Worm (Caenorhabditis elegans): ENCODE measurements around the gene Y62E10A.3.
A peak's percentile ranks its signal among the peaks of the same experiment; 100 is the strongest.

The Y62E10A.3 gene

DNA sequence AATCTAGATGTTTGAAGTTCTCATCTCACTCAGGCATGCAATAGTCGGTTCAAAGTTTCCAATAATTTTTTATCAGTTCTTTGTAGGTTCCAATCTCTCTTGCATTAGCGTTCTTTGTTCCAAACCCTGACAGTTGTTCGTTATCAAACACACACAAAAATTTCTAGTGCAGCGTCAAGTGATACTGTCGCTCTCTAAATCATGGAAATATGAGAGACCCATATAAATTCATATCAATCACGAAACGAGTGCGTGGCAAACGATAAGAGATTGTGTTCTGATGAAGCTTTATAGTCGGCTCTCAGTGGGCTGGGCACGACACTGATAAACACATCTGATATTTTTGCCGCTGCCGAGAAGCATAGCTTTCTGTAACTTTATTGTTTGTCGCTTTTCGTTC is 45.9 kb downstream of the Y62E10A.3 start (continued):
- no peak for TF ChIP-seq somi-1 (GFP tag; optimal IDR thresholded peaks at IDR 0.05)
- TF ChIP-seq B0336.3 (GFP tag; IDR thresholded peaks at IDR 0.05): peak; percentile 51; the same call in 1 of the 2 replicates
- no peak for TF ChIP-seq xnd-1 (tag; optimal IDR thresholded peaks at IDR 0.05)
- no peak for TF ChIP-seq madf-8 (GFP tag; conservative IDR thresholded peaks at IDR 0.05)
- no peak for TF ChIP-seq madf-3 (GFP tag; IDR thresholded peaks at IDR 0.05)
- no peak for TF ChIP-seq hmg-20 (GFP tag; IDR thresholded peaks at IDR 0.05)
- TF ChIP-seq ceh-100 (GFP tag; IDR thresholded peaks at IDR 0.05): no peak
- TF ChIP-seq B0261.1 (tag; optimal IDR thresholded peaks at IDR 0.05): no peak
- TF ChIP-seq pbrm-1 (GFP tag; IDR thresholded peaks at IDR 0.05): no peak
- peak; percentile 46 for TF ChIP-seq chd-7 (tag; optimal IDR thresholded peaks at IDR 0.05)
- no peak for TF ChIP-seq tlf-1 (GFP tag; optimal IDR thresholded peaks at IDR 0.05)
- TF ChIP-seq F55B11.4 (tag; optimal IDR thresholded peaks at IDR 0.05; ENCODE audit: borderline replicate concordance, insufficient read depth): no peak
- no peak for TF ChIP-seq lin-54 (GFP tag; optimal IDR thresholded peaks at IDR 0.05)
- TF ChIP-seq nhr-179 (tag; optimal IDR thresholded peaks at IDR 0.05): no peak
- TF ChIP-seq F33H1.4 (GFP tag; IDR thresholded peaks at IDR 0.05): no peak
- TF ChIP-seq nhr-80 (tag; optimal IDR thresholded peaks at IDR 0.05): peak; percentile 95
- no peak for TF ChIP-seq nfya-2 (GFP tag; IDR thresholded peaks at IDR 0.05)
- TF ChIP-seq nhr-90 (tag; optimal IDR thresholded peaks at IDR 0.05): peak; percentile 16
- no peak for TF ChIP-seq madf-6 (GFP tag; IDR thresholded peaks at IDR 0.05)
- no peak for TF ChIP-seq ceh-91 (GFP tag; IDR thresholded peaks at IDR 0.05)
- no peak for TF ChIP-seq Y95B8A.8 (GFP tag; IDR thresholded peaks at IDR 0.05)
- no peak for TF ChIP-seq ztf-18 (tag; optimal IDR thresholded peaks at IDR 0.05)
- no peak for TF ChIP-seq mel-28 (tag; optimal IDR thresholded peaks at IDR 0.05; ENCODE audit: borderline replicate concordance)
- TF ChIP-seq attf-5 (GFP tag; optimal IDR thresholded peaks at IDR 0.05): no peak
- no peak for TF ChIP-seq ets-4 (GFP tag; optimal IDR thresholded peaks at IDR 0.05)
- TF ChIP-seq ceh-27 (GFP tag; optimal IDR thresholded peaks at IDR 0.05): no peak
- no peak for TF ChIP-seq snpc-3.4 (tag; optimal IDR thresholded peaks at IDR 0.05)
- no peak for TF ChIP-seq aptf-3 (GFP tag; IDR thresholded peaks at IDR 0.05)
- TF ChIP-seq athp-1 (tag; optimal IDR thresholded peaks at IDR 0.05): no peak
- no peak for TF ChIP-seq dpl-1 (GFP tag; optimal IDR thresholded peaks at IDR 0.05)
- TF ChIP-seq efl-1 (GFP tag; optimal IDR thresholded peaks at IDR 0.05): no peak
- TF ChIP-seq snpc-4 (GFP tag; optimal IDR thresholded peaks at IDR 0.05): no peak
- TF ChIP-seq snpc-4 (tag; optimal IDR thresholded peaks at IDR 0.05): no peak
- TF ChIP-seq tbp1 (GFP tag; optimal IDR thresholded peaks at IDR 0.05): peak; percentile 38
- 0 out of 2 replicates have a peak, but pooled peaks have one; percentile 71 for TF ChIP-seq cebp-2 (GFP tag; IDR thresholded peaks at IDR 0.05)
- TF ChIP-seq pha-4 (tag; optimal IDR thresholded peaks at IDR 0.05): peak; percentile 91
- no peak for TF ChIP-seq akir-1 (GFP tag; optimal IDR thresholded peaks at IDR 0.05)
- no peak for TF ChIP-seq hlh-26 (GFP tag; conservative IDR thresholded peaks at IDR 0.05)
- TF ChIP-seq hmg-1.2 (GFP tag; IDR thresholded peaks at IDR 0.05): peak; percentile 13; the same call in 1 of the 2 replicates
- TF ChIP-seq nfyb-1 (GFP tag; IDR thresholded peaks at IDR 0.05): peak; percentile 74
- TF ChIP-seq egl-18 (GFP tag; IDR thresholded peaks at IDR 0.05): no peak
- TF ChIP-seq egrh-3 (GFP tag; IDR thresholded peaks at IDR 0.05): no peak
- TF ChIP-seq repo-1 (tag; optimal IDR thresholded peaks at IDR 0.05): no peak
- no peak for TF ChIP-seq him-1 (tag; optimal IDR thresholded peaks at IDR 0.05)
- TF ChIP-seq zfh-2 (GFP tag; conservative IDR thresholded peaks at IDR 0.05): no peak
- TF ChIP-seq unc-130 (GFP tag; optimal IDR thresholded peaks at IDR 0.05): no peak
- TF ChIP-seq F37B4.10 (GFP tag; IDR thresholded peaks at IDR 0.05): no peak
- no peak for TF ChIP-seq F39B2.1 (GFP tag; IDR thresholded peaks at IDR 0.05)
- no peak for TF ChIP-seq ztf-3 (GFP tag; optimal IDR thresholded peaks at IDR 0.05)
- TF ChIP-seq ztf-22 (GFP tag; optimal IDR thresholded peaks at IDR 0.05): peak; percentile 27
